Worm (Caenorhabditis elegans) whole organism, late embryonic: ENCODE results near the gene srh-145.

Experiments used
- C08G9.2 ChIP-seq: sonication (generic microtip); optimal IDR thresholded peaks from 2 replicates; lab custom pipeline; 2016; ENCODE audit warnings: mild to moderate bottlenecking, missing genetic modification characterization, moderate library complexity, missing compliant biosample characterization
- C38D4.7 ChIP-seq: fragments of 200-800 bp; sonication (Bioruptor generic); optimal IDR thresholded peaks from 2 replicates; lab custom pipeline; 2018; ENCODE audit warnings: mild to moderate bottlenecking, missing genetic modification characterization, moderate library complexity, missing compliant biosample characterization
- F13H6.1 ChIP-seq: sonication (generic microtip); optimal IDR thresholded peaks from 2 replicates; lab custom pipeline; 2016; ENCODE audit warnings: missing genetic modification characterization, missing compliant biosample characterization
- K02D7.2 ChIP-seq: sonication (generic microtip); optimal IDR thresholded peaks from 2 replicates; lab custom pipeline; 2017; ENCODE audit warnings: mild to moderate bottlenecking, missing genetic modification characterization, missing compliant biosample characterization
- ahr-1 ChIP-seq: sonication (generic microtip); optimal IDR thresholded peaks from 2 replicates; lab custom pipeline; 2016; ENCODE audit warnings: missing genetic modification characterization, missing compliant biosample characterization
- ama-1 ChIP-seq: fragments of 150-350 bp; optimal IDR thresholded peaks from 2 replicates; lab custom pipeline; 2014
- ceh-14 ChIP-seq: sonication (generic microtip); optimal IDR thresholded peaks from 2 replicates; lab custom pipeline; 2016; ENCODE audit warnings: missing genotype, missing genetic modification characterization, missing compliant biosample characterization
- ceh-18 ChIP-seq: sonication (generic microtip); optimal IDR thresholded peaks from 2 replicates; lab custom pipeline; 2016; ENCODE audit warnings: missing genetic modification characterization, missing compliant biosample characterization
- ceh-2 ChIP-seq: sonication (generic microtip); optimal IDR thresholded peaks from 2 replicates; lab custom pipeline; 2016; ENCODE audit warnings: missing genotype, missing genetic modification characterization, missing compliant biosample characterization
- ceh-24 ChIP-seq: sonication (generic microtip); optimal IDR thresholded peaks from 2 replicates; lab custom pipeline; 2016; ENCODE audit warnings: mild to moderate bottlenecking, missing genetic modification characterization, missing compliant biosample characterization
- ceh-31 ChIP-seq: sonication (generic microtip); optimal IDR thresholded peaks from 2 replicates; lab custom pipeline; 2016; ENCODE audit warnings: missing genetic modification characterization, missing compliant biosample characterization
- ceh-34 ChIP-seq: sonication (generic microtip); optimal IDR thresholded peaks from 2 replicates; lab custom pipeline; 2016; ENCODE audit warnings: mild to moderate bottlenecking, missing genetic modification characterization, missing compliant biosample characterization
- ceh-48 ChIP-seq: sonication (generic microtip); optimal IDR thresholded peaks from 2 replicates; lab custom pipeline; 2016; ENCODE audit warnings: missing genetic modification characterization, inconsistent platforms, missing compliant biosample characterization
- ceh-9 ChIP-seq: sonication (generic microtip); optimal IDR thresholded peaks from 2 replicates; lab custom pipeline; 2016; ENCODE audit warnings: mild to moderate bottlenecking, missing genetic modification characterization, inconsistent platforms, missing compliant biosample characterization
- che-1 ChIP-seq: sonication (generic microtip); optimal IDR thresholded peaks from 2 replicates; lab custom pipeline; 2016; ENCODE audit warnings: mild to moderate bottlenecking, missing genetic modification characterization, missing compliant biosample characterization
- ets-4 ChIP-seq: sonication (generic microtip); optimal IDR thresholded peaks from 2 replicates; lab custom pipeline; 2016; ENCODE audit warnings: missing genetic modification characterization, missing compliant biosample characterization
- eyg-1 ChIP-seq: sonication (generic microtip); optimal IDR thresholded peaks from 2 replicates; lab custom pipeline; 2016; ENCODE audit warnings: missing genotype, missing genetic modification characterization, missing compliant biosample characterization
- fax-1 ChIP-seq: sonication (generic microtip); optimal IDR thresholded peaks from 2 replicates; lab custom pipeline; 2016; ENCODE audit warnings: missing genotype, missing genetic modification characterization, missing compliant biosample characterization
- fkh-10 ChIP-seq: fragments of 150-350 bp; optimal IDR thresholded peaks from 2 replicates; lab custom pipeline; 2014; ENCODE audit warnings: missing biosample characterization, missing genetic modification reagents, missing genetic modification characterization
- fkh-6 ChIP-seq: sonication (generic microtip); optimal IDR thresholded peaks from 2 replicates; lab custom pipeline; 2016; ENCODE audit warnings: missing genetic modification characterization, missing compliant biosample characterization
- gmeb-2 ChIP-seq: sonication (generic microtip); optimal IDR thresholded peaks from 2 replicates; lab custom pipeline; 2016; ENCODE audit warnings: missing genetic modification characterization, inconsistent platforms, missing compliant biosample characterization
- hlh-13 ChIP-seq: fragments of 200-800 bp; sonication (Bioruptor generic); optimal IDR thresholded peaks from 2 replicates; lab custom pipeline; 2018; ENCODE audit warnings: mild to moderate bottlenecking, missing genetic modification characterization, missing compliant biosample characterization
- hlh-15 ChIP-seq: sonication (generic microtip); optimal IDR thresholded peaks from 2 replicates; lab custom pipeline; 2016; ENCODE audit warnings: missing genetic modification characterization, missing compliant biosample characterization
- hlh-30 ChIP-seq: sonication (generic microtip); optimal IDR thresholded peaks from 2 replicates; lab custom pipeline; 2017; ENCODE audit warnings: antibody characterized with exemption, missing genetic modification characterization, missing compliant biosample characterization; ENCODE audit not compliant: insufficient read depth
- hlh-6 ChIP-seq: sonication (generic microtip); optimal IDR thresholded peaks from 2 replicates; lab custom pipeline; 2016; ENCODE audit warnings: missing genotype, missing genetic modification characterization, missing compliant biosample characterization
- hlh-8 ChIP-seq: sonication (generic microtip); optimal IDR thresholded peaks from 2 replicates; lab custom pipeline; 2016; ENCODE audit warnings: missing genotype, missing genetic modification characterization, missing compliant biosample characterization
- lim-6 ChIP-seq: sonication (generic microtip); optimal IDR thresholded peaks from 2 replicates; lab custom pipeline; 2016; ENCODE audit warnings: missing genetic modification characterization, missing compliant biosample characterization
- lin-11 ChIP-seq: fragments of 200-800 bp; sonication (Bioruptor generic); optimal IDR thresholded peaks from 2 replicates; lab custom pipeline; 2018; ENCODE audit warnings: mild to moderate bottlenecking, missing genetic modification characterization, missing compliant biosample characterization
- madf-2 ChIP-seq: sonication (generic microtip); optimal IDR thresholded peaks from 2 replicates; lab custom pipeline; 2017; ENCODE audit warnings: missing genetic modification characterization, missing compliant biosample characterization
- mec-3 ChIP-seq: sonication (generic microtip); optimal IDR thresholded peaks from 2 replicates; lab custom pipeline; 2016; ENCODE audit warnings: borderline replicate concordance, missing genetic modification characterization, missing compliant biosample characterization
- nfya-1 ChIP-seq: sonication (generic microtip); optimal IDR thresholded peaks from 2 replicates; lab custom pipeline; 2017; ENCODE audit warnings: missing genetic modification characterization, mild to moderate bottlenecking, missing compliant biosample characterization, antibody characterized with exemption, moderate library complexity
- nhr-11 ChIP-seq: fragments of 150-350 bp; optimal IDR thresholded peaks from 2 replicates; lab custom pipeline; 2014; ENCODE audit warnings: missing biosample characterization, missing genetic modification characterization
- pag-3 ChIP-seq: sonication (generic microtip); optimal IDR thresholded peaks from 2 replicates; lab custom pipeline; 2016; ENCODE audit warnings: missing compliant biosample characterization, missing genetic modification characterization, borderline replicate concordance
- pax-1 ChIP-seq: fragments of 150-350 bp; optimal IDR thresholded peaks from 2 replicates; lab custom pipeline; 2014; ENCODE audit warnings: missing biosample characterization, missing genetic modification characterization
- pha-4 ChIP-seq: fragments of 150-350 bp; optimal IDR thresholded peaks from 2 replicates; lab custom pipeline; 2018; ENCODE audit warnings: missing biosample characterization, missing genetic modification reagents, missing genetic modification characterization
- pqm-1 ChIP-seq: sonication (generic microtip); optimal IDR thresholded peaks from 2 replicates; lab custom pipeline; 2016; ENCODE audit warnings: missing genetic modification characterization, missing compliant biosample characterization
- ref-2 ChIP-seq: sonication (generic microtip); optimal IDR thresholded peaks from 2 replicates; lab custom pipeline; 2016; ENCODE audit warnings: missing genetic modification characterization, missing compliant biosample characterization
- rnt-1 ChIP-seq: sonication (generic microtip); optimal IDR thresholded peaks from 2 replicates; lab custom pipeline; 2016; ENCODE audit warnings: missing genetic modification characterization, missing compliant biosample characterization
- sox-2 ChIP-seq: fragments of 200-800 bp; sonication (Bioruptor generic); IDR thresholded peaks from 2 replicates; pipeline ENCODE4 v1.3.6; 2022; ENCODE audit warnings: missing genetic modification reagents, missing genetic modification characterization, missing compliant biosample characterization
- sox-4 ChIP-seq: sonication (generic microtip); optimal IDR thresholded peaks from 2 replicates; lab custom pipeline; 2017; ENCODE audit warnings: mild to moderate bottlenecking, missing genetic modification characterization, inconsistent platforms, missing compliant biosample characterization
- tbx-2 ChIP-seq: sonication (generic microtip); optimal IDR thresholded peaks from 2 replicates; lab custom pipeline; 2016; ENCODE audit warnings: missing genetic modification characterization, missing compliant biosample characterization
- tbx-7 ChIP-seq: sonication (generic microtip); optimal IDR thresholded peaks from 2 replicates; lab custom pipeline; 2016; ENCODE audit warnings: missing genotype, missing genetic modification characterization, missing compliant biosample characterization
- unc-42 ChIP-seq: sonication (generic microtip); optimal IDR thresholded peaks from 2 replicates; lab custom pipeline; 2016; ENCODE audit warnings: missing genotype, missing genetic modification characterization, missing compliant biosample characterization
- zip-5 ChIP-seq: sonication (generic microtip); optimal IDR thresholded peaks from 2 replicates; lab custom pipeline; 2016; ENCODE audit warnings: missing genetic modification characterization, missing compliant biosample characterization

srh-145 gene

DNA sequence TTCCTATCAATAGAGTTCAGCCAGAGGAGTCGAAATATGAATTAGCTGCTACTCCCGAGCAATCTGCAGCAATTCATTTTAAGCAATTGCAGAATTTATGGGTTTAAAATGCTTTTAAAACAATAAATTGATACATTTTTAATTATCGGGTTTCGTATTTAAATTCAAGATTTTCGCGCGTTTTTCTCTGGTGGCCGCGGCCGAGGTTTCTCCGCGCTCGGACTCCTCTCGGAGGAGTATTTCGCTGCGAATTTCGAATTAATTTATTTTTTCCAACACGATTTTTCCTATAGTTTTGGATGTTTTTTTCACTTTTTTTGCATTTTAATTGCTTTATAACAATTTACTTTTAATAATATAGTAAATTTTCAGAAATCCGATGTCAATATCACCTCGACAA lies 9.0 kb upstream of the srh-145 start, which contains the start of gene F13A7.14:
Gene F13A7.14 (plus strand): TSS at position 373 of the 400 bp plus-strand sequence.
- TF ChIP-seq F13H6.1 (tag; lab: Kevin White, UChicago): peak; percentile 57
- TF ChIP-seq zip-5 (tag; lab: Kevin White, UChicago): peak; percentile 82
- TF ChIP-seq rnt-1: peak; percentile 77
- no peak for TF ChIP-seq ceh-9 (tag; lab: Kevin White, UChicago)
- TF ChIP-seq sox-4 (tag; lab: Kevin White, UChicago): no peak
- no peak for TF ChIP-seq K02D7.2 (tag; lab: Kevin White, UChicago)
- peak; percentile 92 for TF ChIP-seq ets-4 (tag; lab: Kevin White, UChicago)
- no peak for TF ChIP-seq pha-4 (tag; lab: Kevin White, UChicago)
- TF ChIP-seq ceh-2 (tag; lab: Kevin White, UChicago): peak; percentile 92
- TF ChIP-seq sox-2: no peak
- no peak for TF ChIP-seq hlh-30 (tag; lab: Kevin White, UChicago)
- no peak for TF ChIP-seq pax-1
- TF ChIP-seq hlh-8 (tag; lab: Kevin White, UChicago): peak; percentile 64
- peak; percentile 51 for TF ChIP-seq fax-1
- TF ChIP-seq ceh-18 (tag; lab: Kevin White, UChicago): no peak
- peak; percentile 53 for TF ChIP-seq ceh-34 (tag; lab: Kevin White, UChicago)
- TF ChIP-seq ceh-14 (tag; lab: Kevin White, UChicago): peak; percentile 80
- no peak for TF ChIP-seq lin-11 (tag; lab: Kevin White, UChicago)
- peak; percentile 96 for TF ChIP-seq C08G9.2 (tag; lab: Kevin White, UChicago)
- TF ChIP-seq ceh-48: no peak
- no peak for TF ChIP-seq eyg-1 (tag; lab: Kevin White, UChicago)
- no peak for TF ChIP-seq ahr-1 (tag; lab: Kevin White, UChicago)
- TF ChIP-seq hlh-6: no peak
- TF ChIP-seq ceh-31 (tag; lab: Kevin White, UChicago): peak; percentile 93
- TF ChIP-seq che-1 (tag; lab: Kevin White, UChicago): no peak
- TF ChIP-seq lim-6 (tag; lab: Kevin White, UChicago): peak; percentile 60
- peak; percentile 72 for TF ChIP-seq mec-3 (tag; lab: Kevin White, UChicago)
- TF ChIP-seq tbx-2: peak; percentile 68
- TF ChIP-seq nfya-1 (tag; lab: Kevin White, UChicago): peak; percentile 31
- peak; percentile 56 for TF ChIP-seq unc-42
- no peak for TF ChIP-seq fkh-10 (GFP tag; lab: Kevin White, UChicago)
- peak; percentile 88 for TF ChIP-seq tbx-7
- TF ChIP-seq fkh-6 (tag; lab: Kevin White, UChicago): no peak
- peak; percentile 86 for TF ChIP-seq ref-2

DNA sequence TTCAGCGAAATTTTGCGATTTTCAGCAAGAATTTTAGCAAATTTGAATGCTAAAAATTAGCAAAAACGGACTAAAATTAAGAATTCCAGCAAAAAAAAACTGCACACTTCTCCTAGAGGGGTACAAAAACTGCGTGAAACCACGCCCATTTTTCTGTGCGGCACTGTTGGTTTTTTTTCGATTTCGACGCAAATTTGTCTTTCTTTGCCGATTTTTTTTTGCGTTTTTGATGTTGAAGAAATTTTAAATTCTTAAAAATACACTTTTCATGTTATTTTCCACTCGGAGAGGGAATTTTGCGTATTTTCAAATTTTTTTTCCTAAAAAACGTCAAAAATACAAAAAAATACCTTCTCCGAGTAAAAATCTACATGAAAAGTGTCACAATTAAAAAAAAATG lies 6.5 kb upstream of the srh-145 start, which contains the start of gene syp-1:
Gene syp-1 (plus strand): TSS at position 301 of the 400 bp plus-strand sequence.
- TF ChIP-seq pqm-1 (tag; lab: Kevin White, UChicago): no peak
- TF ChIP-seq ceh-9 (tag; lab: Kevin White, UChicago): no peak
- TF ChIP-seq ceh-34 (tag; lab: Kevin White, UChicago): no peak
- TF ChIP-seq sox-2: no peak
- TF ChIP-seq ceh-48: no peak
- no peak for TF ChIP-seq sox-4 (tag; lab: Kevin White, UChicago)
- TF ChIP-seq tbx-2: no peak

DNA sequence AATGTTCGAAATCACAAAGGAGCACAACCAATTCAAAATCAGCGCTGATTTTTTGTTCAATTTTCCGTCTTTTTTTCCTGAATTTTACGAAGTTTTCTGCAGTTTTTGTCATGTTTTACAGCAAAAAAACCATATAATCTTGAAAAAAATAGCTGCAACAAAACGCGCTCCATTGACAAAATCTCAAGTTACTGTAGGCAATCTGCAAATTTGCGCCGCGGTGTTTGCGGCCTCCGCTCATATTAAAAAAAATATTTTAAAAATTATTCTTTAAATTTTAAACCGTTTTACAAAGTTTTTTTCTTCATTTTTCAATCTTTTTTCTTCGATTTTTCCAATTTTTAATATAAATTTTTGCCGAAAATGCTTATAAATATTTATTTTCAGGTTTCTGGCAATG lies 5.1 kb upstream of the srh-145 start:
- no peak for TF ChIP-seq ceh-24
- no peak for TF ChIP-seq zip-5 (tag; lab: Kevin White, UChicago)
- TF ChIP-seq ceh-34 (tag; lab: Kevin White, UChicago): no peak
- no peak for TF ChIP-seq gmeb-2 (tag; lab: Kevin White, UChicago)
- TF ChIP-seq pag-3 (tag; lab: Kevin White, UChicago): no peak
- TF ChIP-seq ama-1 (lab: Kevin White, UChicago): no peak
- TF ChIP-seq che-1 (tag; lab: Kevin White, UChicago): no peak
- no peak for TF ChIP-seq sox-4 (tag; lab: Kevin White, UChicago)
- no peak for TF ChIP-seq lin-11 (tag; lab: Kevin White, UChicago)
- no peak for TF ChIP-seq pax-1
- TF ChIP-seq fax-1: no peak
- no peak for TF ChIP-seq F13H6.1 (tag; lab: Kevin White, UChicago)
- no peak for TF ChIP-seq nhr-11
- TF ChIP-seq hlh-15 (tag; lab: Kevin White, UChicago): no peak
- TF ChIP-seq hlh-13 (GFP tag; lab: Kevin White, UChicago): no peak
- no peak for TF ChIP-seq C38D4.7 (GFP tag; lab: Kevin White, UChicago)
- TF ChIP-seq nfya-1 (tag; lab: Kevin White, UChicago): no peak
- no peak for TF ChIP-seq madf-2 (tag; lab: Kevin White, UChicago)
- TF ChIP-seq K02D7.2 (tag; lab: Kevin White, UChicago): no peak
- TF ChIP-seq pha-4 (tag; lab: Kevin White, UChicago): no peak
